Worm (Caenorhabditis elegans): ENCODE measurements around the gene ztf-28.

ztf-28 gene

DNA sequence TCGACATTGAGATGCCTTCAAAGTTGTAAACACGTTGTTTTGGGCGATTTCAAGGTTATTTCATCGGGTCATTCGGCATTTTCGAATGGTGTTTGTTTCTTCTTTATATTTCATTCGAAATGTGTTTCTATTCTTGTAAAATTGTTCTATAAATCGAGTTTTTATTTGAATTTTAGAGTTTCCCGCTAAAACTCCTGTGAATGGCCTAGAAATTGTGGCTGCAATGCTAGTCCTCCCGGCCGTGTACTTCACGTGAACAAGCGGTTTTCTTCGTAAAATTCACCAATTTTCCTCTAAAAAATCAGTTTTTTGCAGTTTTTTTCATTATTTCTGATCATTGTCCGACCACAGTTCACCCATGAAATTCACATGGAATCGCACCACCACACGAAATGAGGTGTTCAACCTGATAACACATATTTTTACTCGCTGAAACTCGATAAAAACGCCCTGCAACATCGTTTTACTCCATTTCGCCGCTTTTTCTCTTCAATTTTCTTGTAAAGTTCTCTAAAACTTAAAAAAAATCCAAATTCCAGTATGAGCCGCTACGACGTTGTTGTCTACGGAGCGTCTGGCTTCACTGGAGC lies 36.6 kb downstream of the ztf-28 start, which contains the start of gene ldp-1:
Gene ldp-1, plus strand, starts transcription at position 540 of the 590 bp plus-strand sequence.
- TF ChIP-seq T26A8.4 (GFP tag; IDR thresholded peaks at IDR 0.05) (peak; percentile 56; the same call in 1 of the 2 replicates), hlh-11 (tag; optimal IDR thresholded peaks at IDR 0.05) (peak; percentile 34), lsy-2 (tag; optimal IDR thresholded peaks at IDR 0.05) (peak in 1 of 2 experiments; percentile 73), duxl-1 (tag; optimal IDR thresholded peaks at IDR 0.05; ENCODE audit: poor library complexity) (peak; percentile 58), mes-2 (tag; optimal IDR thresholded peaks at IDR 0.05; ENCODE audit: poor library complexity, severe bottlenecking) (peak; percentile 97), ZK337.2 (GFP tag; IDR thresholded peaks at IDR 0.05) (peak; percentile 78), dve-1 (tag; optimal IDR thresholded peaks at IDR 0.05; ENCODE audit: insufficient read depth) (peak; percentile 20), mep-1 (tag; optimal IDR thresholded peaks at IDR 0.05) (peak; percentile 10), hif-1 (tag; optimal IDR thresholded peaks at IDR 0.05) (peak in 1 of 2 experiments; percentile 78), ZK546.5 (tag; optimal IDR thresholded peaks at IDR 0.05) (no peak), spr-3 (GFP tag; optimal IDR thresholded peaks at IDR 0.05) (no peak), tag-97 (GFP tag; IDR thresholded peaks at IDR 0.05) (no peak), F49E8.2 (tag; optimal IDR thresholded peaks at IDR 0.05; ENCODE audit: borderline replicate concordance) (peak; percentile 25), dpl-1 (GFP tag; optimal IDR thresholded peaks at IDR 0.05) (peak; percentile 94), dmd-6 (GFP tag; IDR thresholded peaks at IDR 0.05) (peak; percentile 48), dmd-9 (GFP tag; IDR thresholded peaks at IDR 0.05) (peak; percentile 78), F26F4.8 (GFP tag; conservative IDR thresholded peaks at IDR 0.05) (no peak), lin-38 (GFP tag; IDR thresholded peaks at IDR 0.05) (peak; percentile 64), nhr-28 (tag; optimal IDR thresholded peaks at IDR 0.05) (peak; percentile 7), unc-62 (GFP tag; optimal IDR thresholded peaks at IDR 0.05 in 1 of 2) (peak in 1 of 2 experiments; percentile 88), unc-62 (tag; optimal IDR thresholded peaks at IDR 0.05) (no peak), arid-1 (GFP tag; conservative IDR thresholded peaks at IDR 0.05) (no peak), madf-9 (GFP tag; conservative IDR thresholded peaks at IDR 0.05) (0 out of 2 replicates have a peak, but pooled peaks have one; percentile 26), pqm-1 (tag; optimal IDR thresholded peaks at IDR 0.05) (no peak), fkh-10 (GFP tag; optimal IDR thresholded peaks at IDR 0.05) (no peak), unc-130 (GFP tag; optimal IDR thresholded peaks at IDR 0.05) (peak; percentile 31), zfp-3 (GFP tag; conservative IDR thresholded peaks at IDR 0.05) (0 out of 2 replicates have a peak, but pooled peaks have one; percentile 25), rbr-2 (tag; optimal IDR thresholded peaks at IDR 0.05) (peak; percentile 13)

DNA sequence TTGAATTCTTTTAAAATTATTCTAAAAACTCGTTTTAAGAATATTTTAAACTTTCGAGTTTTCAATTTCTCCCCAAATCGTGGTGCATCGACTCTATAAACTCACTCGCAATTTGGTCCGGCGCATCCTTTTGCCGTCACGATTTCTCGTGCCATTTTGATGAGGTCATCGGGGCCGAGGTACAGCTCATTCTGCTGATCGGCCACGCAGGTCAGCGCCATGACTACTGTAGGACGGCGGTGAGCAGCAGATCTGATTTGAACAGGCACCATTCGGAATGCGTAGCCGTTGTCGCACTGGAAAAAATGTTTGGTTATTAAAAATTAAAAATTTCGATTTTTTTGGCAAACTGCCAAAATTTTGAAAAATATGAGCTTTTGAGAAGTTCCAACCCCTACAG lies 42.2 kb downstream of the ztf-28 start:
- no peak for TF ChIP-seq nhr-102 (tag; optimal IDR thresholded peaks at IDR 0.05)
- peak; percentile 65; the same call in 1 of the 2 replicates for TF ChIP-seq egl-43 (GFP tag; IDR thresholded peaks at IDR 0.05)
- peak; percentile 31; the same call in 1 of the 2 replicates for TF ChIP-seq set-16 (GFP tag; IDR thresholded peaks at IDR 0.05)

ce11 chrV:2133512-2133911 lies 43.0 kb downstream of the ztf-28 start:
- no peak for TF ChIP-seq pha-4 (GFP tag; IDR thresholded peaks at IDR 0.05)
- no peak for TF ChIP-seq pha-4 (tag; optimal IDR thresholded peaks at IDR 0.05)
- TF ChIP-seq fkh-10 (GFP tag; optimal IDR thresholded peaks at IDR 0.05): peak; percentile 74
- no peak for TF ChIP-seq spr-1 (tag; optimal IDR thresholded peaks at IDR 0.05)
- TF ChIP-seq mes-2 (tag; optimal IDR thresholded peaks at IDR 0.05; ENCODE audit: poor library complexity, severe bottlenecking): peak; percentile 52
- no peak for TF ChIP-seq lin-39 (tag; optimal IDR thresholded peaks at IDR 0.05)
- peak; percentile 64 for TF ChIP-seq set-16 (GFP tag; IDR thresholded peaks at IDR 0.05)
- TF ChIP-seq rbr-2 (tag; optimal IDR thresholded peaks at IDR 0.05): peak; percentile 81
- TF ChIP-seq dmd-9 (GFP tag; IDR thresholded peaks at IDR 0.05): no peak
- no peak for TF ChIP-seq daf-12 (tag; optimal IDR thresholded peaks at IDR 0.05)
- TF ChIP-seq dmd-8 (GFP tag; IDR thresholded peaks at IDR 0.05): no peak
- TF ChIP-seq php-3 (GFP tag; IDR thresholded peaks at IDR 0.05): no peak
- TF ChIP-seq ceh-44 (GFP tag; IDR thresholded peaks at IDR 0.05): no peak
- TF ChIP-seq nhr-237 (tag; optimal IDR thresholded peaks at IDR 0.05): no peak
- peak; percentile 63 for TF ChIP-seq F37D6.2 (tag; optimal IDR thresholded peaks at IDR 0.05)
- TF ChIP-seq nhr-48 (tag; optimal IDR thresholded peaks at IDR 0.05): peak; percentile 8
- peak in 1 of 2 experiments; percentile 76 for TF ChIP-seq hif-1 (tag; optimal IDR thresholded peaks at IDR 0.05)
- peak; percentile 68 for TF ChIP-seq hmg-1.1 (GFP tag; IDR thresholded peaks at IDR 0.05)
- no peak for TF ChIP-seq aly-2 (tag; optimal IDR thresholded peaks at IDR 0.05)
- no peak for TF ChIP-seq saeg-2 (GFP tag; IDR thresholded peaks at IDR 0.05)
- no peak for TF ChIP-seq snpc-1.2 (GFP tag; IDR thresholded peaks at IDR 0.05)
- no peak for TF ChIP-seq lin-1 (GFP tag; IDR thresholded peaks at IDR 0.05)

Data from whole organism, L4 larva.